Fruit fly (Drosophila melanogaster) whole organism, adult: Measurements from ENCODE around the gene CG5114.
A peak's percentile ranks its signal among the peaks of the same experiment; 100 is the strongest.

Source experiments
- CG11617 ChIP-seq: fragments of 200-800 bp; sonication (Bioruptor generic); optimal IDR thresholded peaks from 2 replicates; lab custom pipeline; 2017; ENCODE audit warnings: mild to moderate bottlenecking, missing biosample characterization, missing genetic modification reagents, missing genetic modification characterization
- CG12768 ChIP-seq: fragments of 200-800 bp; sonication (Bioruptor generic); optimal IDR thresholded peaks from 2 replicates; lab custom pipeline; 2017; ENCODE audit warnings: missing biosample characterization, missing genetic modification characterization, mild to moderate bottlenecking, moderate library complexity, missing genetic modification reagents
- CG33017 ChIP-seq: fragments of 200-800 bp; sonication (Bioruptor generic); optimal IDR thresholded peaks from 2 replicates; lab custom pipeline; 2018; ENCODE audit warnings: missing biosample characterization, mild to moderate bottlenecking, missing genetic modification characterization, moderate library complexity
- CG5204 ChIP-seq: fragments of 200-800 bp; sonication (Bioruptor generic); optimal IDR thresholded peaks from 2 replicates; lab custom pipeline; 2016; ENCODE audit warnings: missing biosample characterization, missing genetic modification characterization
- CG7045 ChIP-seq: fragments of 200-800 bp; sonication (Bioruptor generic); optimal IDR thresholded peaks from 2 replicates; lab custom pipeline; 2017; ENCODE audit warnings: missing biosample characterization, mild to moderate bottlenecking, missing genetic modification characterization
- Clk ChIP-seq: fragments of 200-800 bp; sonication (Bioruptor generic); optimal IDR thresholded peaks from 2 replicates; lab custom pipeline; 2017; ENCODE audit warnings: missing biosample characterization, missing genetic modification characterization
- Crg-1 ChIP-seq: fragments of 200-800 bp; sonication (Bioruptor generic); optimal IDR thresholded peaks from 2 replicates; lab custom pipeline; 2016; ENCODE audit warnings: missing biosample characterization, missing genetic modification characterization
- cic ChIP-seq: fragments of 200-800 bp; sonication (Bioruptor generic); optimal IDR thresholded peaks from 2 replicates; lab custom pipeline; 2017; ENCODE audit warnings: missing biosample characterization, mild to moderate bottlenecking, missing genetic modification characterization, moderate library complexity
- cnc ChIP-seq, 2 experiments: fragments of >200 bp; optimal IDR thresholded peaks; 2 replicates each; lab custom pipeline; 2017
- kay ChIP-seq: fragments of 200-800 bp; sonication (Bioruptor generic); peaks from one replicate; lab custom pipeline; 2016; ENCODE audit warnings: missing biosample characterization, missing genetic modification characterization, borderline replicate concordance
- tj ChIP-seq: fragments of 200-800 bp; sonication (Bioruptor generic); optimal IDR thresholded peaks from 3 replicates; lab custom pipeline; 2017; ENCODE audit warnings: missing biosample characterization, mild to moderate bottlenecking, missing genetic modification characterization, moderate library complexity
- toe ChIP-seq: fragments of 200-800 bp; sonication (Bioruptor generic); optimal IDR thresholded peaks from 2 replicates; lab custom pipeline; 2016; ENCODE audit warnings: missing biosample characterization, missing genetic modification characterization

DNA sequence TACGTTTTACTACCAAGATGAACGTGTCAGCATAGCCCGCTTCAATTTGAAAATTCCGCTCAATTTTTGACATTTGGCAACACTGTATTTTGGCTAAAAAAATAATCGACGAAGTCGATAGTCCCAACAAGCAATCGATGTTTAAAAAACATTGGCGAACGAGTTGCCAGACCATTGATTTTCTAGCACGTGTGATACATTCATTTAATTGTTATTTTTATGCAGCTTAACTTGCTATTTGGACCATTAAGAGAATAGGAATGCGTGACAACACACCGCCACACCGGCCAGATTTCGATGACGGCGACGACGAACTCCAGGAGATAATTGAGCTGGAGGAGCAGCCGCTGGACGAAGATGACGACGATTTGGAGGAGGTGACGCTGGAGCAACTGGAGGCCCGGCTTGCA lies at the start of gene CG5114:
- peak; percentile 44 for TF ChIP-seq Crg-1 (GFP tag; lab: Kevin White, UChicago)
- TF ChIP-seq tj (GFP tag; lab: Kevin White, UChicago): no peak
- TF ChIP-seq kay (GFP tag; lab: Kevin White, UChicago): no peak
- TF ChIP-seq toe (GFP tag; lab: Kevin White, UChicago): no peak
- TF ChIP-seq Clk (GFP tag; lab: Kevin White, UChicago): no peak
- no peak for TF ChIP-seq cnc (optimal IDR thresholded peaks at IDR 0.05; lab: Kevin White, UChicago)
- TF ChIP-seq CG33017 (tag; lab: Kevin White, UChicago): peak; percentile 23
- peak; percentile 36 for TF ChIP-seq cic
- TF ChIP-seq CG11617 (GFP tag; lab: Kevin White, UChicago): no peak
- TF ChIP-seq CG7045 (GFP tag; lab: Kevin White, UChicago): peak; percentile 11
- TF ChIP-seq CG12768 (GFP tag; lab: Kevin White, UChicago): peak; percentile 58
- TF ChIP-seq CG5204 (GFP tag; lab: Kevin White, UChicago): no peak
